Worm (Caenorhabditis elegans) whole organism, mixed stage, embryonic: Measurements from ENCODE around the gene unc-82.

ENCODE experiments used
- ceh-39 ChIP-seq: fragments of 150-350 bp; optimal IDR thresholded peaks from 2 replicates; lab custom pipeline; 2014; ENCODE audit warnings: missing biosample characterization, missing genetic modification characterization
- elt-1 ChIP-seq: sonication (generic microtip); optimal IDR thresholded peaks from 2 replicates; lab custom pipeline; 2017; ENCODE audit warnings: missing genetic modification characterization, mild to moderate bottlenecking, missing compliant biosample characterization, antibody characterized with exemption, moderate library complexity, borderline replicate concordance; ENCODE audit not compliant: insufficient read depth
- elt-3 ChIP-seq: fragments of 150-350 bp; optimal IDR thresholded peaks from 2 replicates; lab custom pipeline; 2014; ENCODE audit warnings: missing biosample characterization, missing genetic modification characterization
- mab-5 ChIP-seq: fragments of 150-350 bp; optimal IDR thresholded peaks from 2 replicates; lab custom pipeline; 2014; ENCODE audit warnings: missing biosample characterization, missing genetic modification characterization
- nhr-237 ChIP-seq: fragments of 150-350 bp; optimal IDR thresholded peaks from 2 replicates; lab custom pipeline; 2014; ENCODE audit warnings: missing biosample characterization, missing genetic modification characterization
- nhr-28 ChIP-seq: fragments of 150-350 bp; optimal IDR thresholded peaks from 2 replicates; lab custom pipeline; 2014; ENCODE audit warnings: missing biosample characterization, missing genetic modification characterization
- pha-4 ChIP-seq: fragments of 150-350 bp; optimal IDR thresholded peaks from 2 replicates; lab custom pipeline; 2018; ENCODE audit warnings: missing biosample characterization, missing genetic modification reagents, missing genetic modification characterization
- sptf-1 ChIP-seq: sonication (generic microtip); optimal IDR thresholded peaks from 2 replicates; lab custom pipeline; 2017; ENCODE audit warnings: mild to moderate bottlenecking, missing genetic modification characterization, moderate library complexity, missing compliant biosample characterization
- unc-39 ChIP-seq: fragments of 150-350 bp; optimal IDR thresholded peaks from 2 replicates; lab custom pipeline; 2014; ENCODE audit warnings: missing biosample characterization, missing genetic modification characterization
- unc-62 ChIP-seq: fragments of 150-350 bp; optimal IDR thresholded peaks from 2 replicates; lab custom pipeline; 2014; ENCODE audit warnings: missing biosample characterization, missing genetic modification reagents, missing genetic modification characterization

DNA sequence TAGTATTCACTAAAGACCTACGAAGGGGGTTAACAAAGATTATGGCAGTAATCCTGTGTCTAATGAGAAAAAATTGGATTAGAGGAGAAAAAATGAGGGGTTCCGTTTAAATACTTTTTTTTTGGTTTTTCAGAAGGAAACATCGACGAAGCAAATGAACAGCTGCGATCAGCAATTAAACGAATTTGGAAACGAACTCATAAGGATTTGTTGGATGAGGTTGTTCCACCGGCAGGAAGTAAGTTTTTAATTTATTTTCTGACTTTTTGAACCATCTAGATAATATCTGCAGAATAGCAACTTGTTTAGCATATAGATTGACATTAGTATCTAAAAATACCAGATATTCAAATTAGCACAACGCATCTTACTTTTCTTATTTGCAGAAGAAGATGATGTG lies 10.7 kb upstream of the unc-82 start:
- TF ChIP-seq sptf-1 (tag; lab: Kevin White, UChicago) (no peak), mab-5 (no peak), ceh-39 (tag; lab: Kevin White, UChicago) (no peak), elt-3 (tag; lab: Kevin White, UChicago) (no peak), unc-39 (tag; lab: Kevin White, UChicago) (no peak), nhr-237 (tag; lab: Kevin White, UChicago) (no peak), unc-62 (no peak), nhr-28 (no peak), pha-4 (no peak), elt-1 (tag; lab: Kevin White, UChicago) (no peak)
